Fruit fly (Drosophila melanogaster) whole organism, wandering third instar larva: ENCODE measurements around the gene Mcm3.

Source experiments
- Abd-B ChIP-seq: fragments of >200 bp; optimal IDR thresholded peaks from 2 replicates; lab custom pipeline; 2017; ENCODE audit warnings: missing biosample characterization, missing genetic modification characterization
- CG9705 ChIP-seq: fragments of 200-800 bp; sonication (Bioruptor generic); optimal IDR thresholded peaks from 2 replicates; lab custom pipeline; 2018; ENCODE audit warnings: missing biosample characterization, mild to moderate bottlenecking, missing genetic modification characterization
- CrebA ChIP-seq: fragments of 200-800 bp; sonication (Bioruptor generic); optimal IDR thresholded peaks from 2 replicates; lab custom pipeline; 2016; ENCODE audit warnings: missing biosample characterization, mild to moderate bottlenecking, missing genetic modification characterization, borderline replicate concordance
- Dfd ChIP-seq: fragments of >200 bp; optimal IDR thresholded peaks from 2 replicates; lab custom pipeline; 2017; ENCODE audit warnings: missing biosample characterization, missing genetic modification characterization
- Dif ChIP-seq: fragments of 200-275, 200-300 bp; sonication (Bioruptor generic); optimal IDR thresholded peaks from 2 replicates; lab custom pipeline; 2018; ENCODE audit warnings: missing biosample characterization, missing genetic modification characterization; ENCODE audit not compliant: partially characterized antibody
- GATAd ChIP-seq: sonication (Bioruptor generic); optimal IDR thresholded peaks from 2 replicates; lab custom pipeline; 2016; ENCODE audit warnings: missing biosample characterization, missing genetic modification characterization
- HLH106 ChIP-seq: fragments of 200-800 bp; optimal IDR thresholded peaks from 3 replicates; lab custom pipeline; 2019; ENCODE audit warnings: missing biosample characterization, mild to moderate bottlenecking, missing genetic modification characterization, moderate library complexity
- Hnf4 ChIP-seq: fragments of 200-800 bp; sonication (Bioruptor generic); optimal IDR thresholded peaks from 2 replicates; lab custom pipeline; 2016; ENCODE audit warnings: missing biosample characterization, mild to moderate bottlenecking, missing genetic modification characterization
- Hr83 ChIP-seq: fragments of 200-300 bp; sonication (Bioruptor generic); optimal IDR thresholded peaks from 2 replicates; lab custom pipeline; 2016; ENCODE audit warnings: missing biosample characterization, mild to moderate bottlenecking, missing genetic modification characterization, moderate library complexity; ENCODE audit not compliant: poor library complexity, severe bottlenecking
- Jra ChIP-seq: sonication (Bioruptor generic); optimal IDR thresholded peaks from 2 replicates; lab custom pipeline; 2016; ENCODE audit warnings: missing biosample characterization, missing genetic modification characterization
- Mio ChIP-seq: sonication (Bioruptor generic); optimal IDR thresholded peaks from 2 replicates; lab custom pipeline; 2016; ENCODE audit warnings: missing biosample characterization, missing genetic modification characterization
- Myc ChIP-seq: fragments of >200 bp; optimal IDR thresholded peaks from 2 replicates; lab custom pipeline; 2017
- OdsH ChIP-seq: fragments of 200-800 bp; sonication (Bioruptor generic); optimal IDR thresholded peaks from 2 replicates; lab custom pipeline; 2016; ENCODE audit warnings: missing biosample characterization, mild to moderate bottlenecking, missing genetic modification characterization
- Rel ChIP-seq, 2 experiments: fragments of 200-800 bp; sonication (Bioruptor generic) in 1 of 2; optimal IDR thresholded peaks; 2 replicates in 1 of 2; 3 replicates in 1 of 2; lab custom pipeline; 2016 to 2019; ENCODE audit warnings: mild to moderate bottlenecking in 2 of 2, missing biosample characterization in 2 of 2, missing genetic modification characterization in 2 of 2, moderate library complexity in 1 of 2
- Sp1 ChIP-seq: fragments of 200-800 bp; sonication (Bioruptor generic); optimal IDR thresholded peaks from 3 replicates; lab custom pipeline; 2019; ENCODE audit warnings: missing biosample characterization, mild to moderate bottlenecking, missing genetic modification characterization, moderate library complexity
- Vsx2 ChIP-seq: fragments of 200-300, 225-300 bp; sonication (Bioruptor generic); optimal IDR thresholded peaks from 2 replicates; lab custom pipeline; 2018; ENCODE audit warnings: missing biosample characterization, missing genetic modification characterization; ENCODE audit not compliant: partially characterized antibody
- br ChIP-seq: fragments of 200-800 bp; sonication (Bioruptor generic); optimal IDR thresholded peaks from 2 replicates; lab custom pipeline; 2016; ENCODE audit warnings: missing biosample characterization, missing genetic modification characterization
- brk ChIP-seq: fragments of 200-800 bp; sonication (Bioruptor generic); optimal IDR thresholded peaks from 2 replicates; lab custom pipeline; 2016; ENCODE audit warnings: missing biosample characterization, mild to moderate bottlenecking, missing genetic modification characterization
- dl ChIP-seq, 2 experiments: fragments of 175-275, 200-275 bp in 1 of 2; fragments of 200-275 bp in 1 of 2; sonication (Bioruptor generic); optimal IDR thresholded peaks; lab custom pipeline; 2018; ENCODE audit warnings: mild to moderate bottlenecking in 2 of 2, missing biosample characterization in 2 of 2, missing genetic modification characterization in 2 of 2, moderate library complexity in 2 of 2; ENCODE audit not compliant: partially characterized antibody in 2 of 2, insufficient read depth in 1 of 2
- dmrt93B ChIP-seq: fragments of 200-800 bp; sonication (Bioruptor generic); optimal IDR thresholded peaks from 2 replicates; lab custom pipeline; 2018; ENCODE audit warnings: missing biosample characterization, mild to moderate bottlenecking, missing genetic modification characterization
- dsf ChIP-seq: sonication (Bioruptor generic); optimal IDR thresholded peaks from 2 replicates; lab custom pipeline; 2016; ENCODE audit warnings: missing biosample characterization, missing genetic modification characterization, borderline replicate concordance
- ey ChIP-seq: fragments of 200-800 bp; sonication (Bioruptor generic); optimal IDR thresholded peaks from 2 replicates; lab custom pipeline; 2016; ENCODE audit warnings: missing biosample characterization, missing genetic modification characterization
- fru ChIP-seq: fragments of 200-800 bp; sonication (Bioruptor generic); optimal IDR thresholded peaks from 3 replicates; lab custom pipeline; 2016; ENCODE audit warnings: missing biosample characterization, mild to moderate bottlenecking, missing genetic modification characterization
- h ChIP-seq: fragments of 200-800 bp; sonication (Bioruptor generic); optimal IDR thresholded peaks from 3 replicates; lab custom pipeline; 2016; ENCODE audit warnings: missing biosample characterization, mild to moderate bottlenecking, missing genetic modification characterization
- jim ChIP-seq: fragments of 175-275, 200-325 bp; sonication (Bioruptor generic); optimal IDR thresholded peaks from 2 replicates; lab custom pipeline; 2016; ENCODE audit warnings: missing biosample characterization, mild to moderate bottlenecking, missing genetic modification characterization
- lola ChIP-seq: fragments of >200 bp; optimal IDR thresholded peaks from 2 replicates; lab custom pipeline; 2017; ENCODE audit warnings: missing biosample characterization, missing genetic modification characterization
- pan ChIP-seq: fragments of >200 bp; optimal IDR thresholded peaks from 2 replicates; lab custom pipeline; 2017
- psq ChIP-seq: fragments of 200-800 bp; sonication (Bioruptor generic); optimal IDR thresholded peaks from 3 replicates; lab custom pipeline; 2017; ENCODE audit warnings: missing biosample characterization, mild to moderate bottlenecking, missing genetic modification characterization, moderate library complexity
- rgr ChIP-seq: fragments of 200-800 bp; sonication (Bioruptor generic); optimal IDR thresholded peaks from 3 replicates; lab custom pipeline; 2016; ENCODE audit warnings: missing biosample characterization, mild to moderate bottlenecking, missing genetic modification characterization
- usp ChIP-seq: fragments of >200 bp; optimal IDR thresholded peaks from 2 replicates; lab custom pipeline; 2017; ENCODE audit warnings: missing biosample characterization, missing genetic modification characterization
- woc ChIP-seq: sonication (Bioruptor generic); optimal IDR thresholded peaks from 2 replicates; lab custom pipeline; 2016; ENCODE audit warnings: missing biosample characterization, mild to moderate bottlenecking, missing genetic modification characterization

The Mcm3 gene

DNA sequence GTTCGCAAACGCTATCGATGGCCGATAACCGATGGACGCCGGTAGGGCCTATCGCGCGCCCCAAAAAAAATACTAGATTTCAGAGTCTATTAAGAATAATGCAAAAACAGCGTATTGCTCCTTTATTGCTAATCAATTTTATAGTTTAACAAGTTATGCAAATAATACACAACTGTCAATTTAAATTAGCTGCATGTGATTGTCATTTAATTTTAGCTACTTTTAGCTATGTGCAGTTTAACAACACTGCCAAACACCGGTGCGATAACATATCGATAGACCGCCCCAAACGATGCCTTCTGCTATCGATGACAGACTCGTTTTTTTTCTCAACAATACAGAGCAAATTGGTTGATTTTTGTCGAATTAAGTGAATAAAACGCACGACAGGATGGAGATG is 14.7 kb upstream of the Mcm3 start, which contains the start of the genes Cdk7 and snf (continued):
- peak; percentile 49 for TF ChIP-seq fru (GFP tag; lab: Kevin White, UChicago)
- no peak for TF ChIP-seq Rel (GFP tag; optimal IDR thresholded peaks at IDR 0.05; lab: Kevin White, UChicago)
- no peak for TF ChIP-seq Rel (tag; optimal IDR thresholded peaks at IDR 0.05; lab: Kevin White, UChicago)
- no peak for TF ChIP-seq h (GFP tag; lab: Kevin White, UChicago)

DNA sequence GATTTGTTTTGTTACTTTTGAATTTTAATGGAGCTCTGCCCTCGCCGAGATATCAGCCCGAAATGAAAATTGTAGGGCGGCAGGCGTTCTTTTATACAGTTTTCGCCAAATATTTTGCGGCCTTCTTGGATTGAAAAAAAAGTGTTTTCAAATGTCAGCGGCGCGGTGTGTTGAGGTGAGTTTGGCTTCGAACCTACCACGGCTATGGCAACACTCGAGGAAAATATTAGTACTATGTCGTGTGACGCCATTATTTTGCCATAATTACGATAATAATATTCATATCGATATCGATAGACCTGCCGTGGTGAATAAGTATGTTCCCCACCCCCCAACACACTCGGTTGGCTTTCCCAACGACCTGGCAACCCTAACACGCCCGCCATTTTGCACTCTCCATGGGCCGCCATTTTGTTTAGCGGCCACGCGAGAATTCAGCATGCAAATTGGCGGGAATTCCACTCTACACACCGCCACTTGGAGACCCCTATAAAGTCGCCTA is 11.8 kb upstream of the Mcm3 start, which contains the start of the genes TrxT and dhd:
TrxT (minus strand) TSS at position 51 of the 502 bp plus-strand sequence.
dhd (plus strand) TSS at position 334 of the 502 bp plus-strand sequence.
- no peak for TF ChIP-seq Dfd (GFP tag; lab: Kevin White, UChicago)
- TF ChIP-seq Hr83 (GFP tag; lab: Kevin White, UChicago): peak; percentile 43
- TF ChIP-seq lola (GFP tag; lab: Kevin White, UChicago): no peak
- TF ChIP-seq jim (GFP tag; lab: Kevin White, UChicago): no peak
- TF ChIP-seq Myc (lab: Kevin White, UChicago): peak; percentile 32
- TF ChIP-seq brk (GFP tag; lab: Kevin White, UChicago): no peak
- peak; percentile 29 for TF ChIP-seq dmrt93B (GFP tag; lab: Kevin White, UChicago)
- no peak for TF ChIP-seq Jra (GFP tag; lab: Kevin White, UChicago)
- TF ChIP-seq HLH106 (tag; lab: Kevin White, UChicago): peak; percentile 35
- TF ChIP-seq br (GFP tag; lab: Kevin White, UChicago): no peak
- no peak for TF ChIP-seq Hnf4 (GFP tag; lab: Kevin White, UChicago)
- TF ChIP-seq dsf (GFP tag; lab: Kevin White, UChicago): no peak
- no peak for TF ChIP-seq usp (GFP tag; lab: Kevin White, UChicago)
- no peak for TF ChIP-seq GATAd (GFP tag; lab: Kevin White, UChicago)
- no peak for TF ChIP-seq psq (GFP tag; lab: Kevin White, UChicago)
- TF ChIP-seq OdsH (GFP tag; lab: Kevin White, UChicago): no peak
- no peak for TF ChIP-seq ey (GFP tag; lab: Kevin White, UChicago)
- no peak for TF ChIP-seq Dif (GFP tag; lab: Kevin White, UChicago)
- no peak for TF ChIP-seq Vsx2 (GFP tag; lab: Kevin White, UChicago)
- TF ChIP-seq woc (GFP tag; lab: Kevin White, UChicago): no peak
- no peak for TF ChIP-seq Mio (GFP tag; lab: Kevin White, UChicago)
- TF ChIP-seq CrebA (GFP tag; lab: Kevin White, UChicago): no peak
- no peak for TF ChIP-seq Abd-B (GFP tag; lab: Kevin White, UChicago)
- peak; percentile 34 for TF ChIP-seq Sp1 (GFP tag; lab: Kevin White, UChicago)
- no peak for TF ChIP-seq dl (GFP tag; optimal IDR thresholded peaks at IDR 0.05; lab: Kevin White, UChicago; ENCODE audit: insufficient read depth in 1 of 2, partially characterized antibody in 2 of 2)
- no peak for TF ChIP-seq CG9705 (GFP tag; lab: Kevin White, UChicago)

DNA sequence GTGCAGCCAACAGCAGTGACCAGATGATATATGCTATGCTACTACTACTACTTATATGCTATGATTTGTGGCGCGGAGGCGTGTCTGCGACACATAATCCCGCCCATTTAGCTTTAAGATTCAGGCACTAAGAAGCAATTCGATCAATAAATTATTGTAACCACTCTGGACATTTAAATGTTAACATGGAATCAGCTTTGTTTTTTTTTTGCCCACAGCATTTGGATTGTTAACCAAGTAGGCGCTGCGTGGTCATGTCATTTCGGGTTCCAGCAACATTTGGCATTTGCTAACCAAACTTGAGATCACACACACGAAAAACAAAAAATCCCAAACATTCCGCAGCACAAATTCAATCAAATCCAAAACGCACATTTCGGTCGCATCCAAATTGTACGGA is 10.7 kb upstream of the Mcm3 start, which contains the start of gene CG4198:
CG4198 (plus strand) TSS at position 301 of the 400 bp plus-strand sequence.
- TF ChIP-seq HLH106 (tag; lab: Kevin White, UChicago) (no peak), dmrt93B (GFP tag; lab: Kevin White, UChicago) (no peak), rgr (GFP tag; lab: Kevin White, UChicago) (no peak), h (GFP tag; lab: Kevin White, UChicago) (no peak), pan (lab: Kevin White, UChicago) (no peak), GATAd (GFP tag; lab: Kevin White, UChicago) (no peak), CG9705 (GFP tag; lab: Kevin White, UChicago) (no peak), jim (GFP tag; lab: Kevin White, UChicago) (no peak), fru (GFP tag; lab: Kevin White, UChicago) (no peak), Dfd (GFP tag; lab: Kevin White, UChicago) (no peak)

DNA sequence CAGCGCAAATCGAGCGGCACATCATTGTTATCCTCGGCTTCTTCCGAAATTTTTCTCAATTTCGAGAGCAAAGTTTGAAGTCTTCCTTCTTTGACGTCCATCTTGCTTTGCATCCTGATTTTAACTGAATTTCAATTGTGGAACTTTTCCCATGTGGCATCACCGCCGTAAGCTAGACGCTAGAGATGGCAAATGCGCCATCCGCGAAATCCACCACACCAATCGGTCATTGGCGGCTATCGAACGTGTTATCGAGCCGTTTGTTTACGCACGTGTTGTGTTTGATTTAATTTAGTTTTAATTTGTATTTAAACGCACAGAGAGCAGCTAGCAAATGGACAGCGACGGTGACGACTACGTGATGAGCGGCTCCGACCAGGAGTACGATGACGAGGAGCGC is 6.5 kb upstream of the Mcm3 start, which contains the start of the genes CG15930 and Sas10:
CG15930 (minus strand) TSS at position 126 of the 400 bp plus-strand sequence.
Sas10 (plus strand) TSS at position 240 of the 400 bp plus-strand sequence.
- TF ChIP-seq OdsH (GFP tag; lab: Kevin White, UChicago) (no peak), Myc (lab: Kevin White, UChicago) (peak; percentile 31)
